Worm (Caenorhabditis elegans) whole organism, L2 larva: Measurements from ENCODE around the gene F57A8.7.

Source experiments
- F13H6.1 ChIP-seq: sonication (generic microtip); optimal IDR thresholded peaks from 2 replicates; lab custom pipeline; 2016; ENCODE audit warnings: missing genetic modification characterization, missing compliant biosample characterization
- aly-2 ChIP-seq: fragments of 150-350 bp; optimal IDR thresholded peaks from 2 replicates; lab custom pipeline; 2014; ENCODE audit warnings: missing biosample characterization, missing genetic modification characterization
- dmd-4 ChIP-seq: sonication (generic microtip); optimal IDR thresholded peaks from 2 replicates; lab custom pipeline; 2017; ENCODE audit warnings: missing biosample characterization, missing genetic modification characterization
- egl-27 ChIP-seq: sonication (generic microtip); optimal IDR thresholded peaks from 3 replicates; lab custom pipeline; 2017; ENCODE audit warnings: missing biosample characterization, missing genetic modification reagents, missing genetic modification characterization
- nhr-23 ChIP-seq: fragments of 150-350 bp; optimal IDR thresholded peaks from 2 replicates; lab custom pipeline; 2014; ENCODE audit warnings: missing biosample characterization, missing genetic modification reagents, missing genetic modification characterization
- skn-1 ChIP-seq: sonication (generic microtip); optimal IDR thresholded peaks from 2 replicates; lab custom pipeline; 2017; ENCODE audit warnings: missing biosample characterization, missing genetic modification characterization
- snpc-4 ChIP-seq: fragments of 150-350 bp; optimal IDR thresholded peaks from 2 replicates; lab custom pipeline; 2014; ENCODE audit warnings: missing biosample characterization, missing genetic modification characterization
- unc-39 ChIP-seq: fragments of 150-350 bp; optimal IDR thresholded peaks from 2 replicates; lab custom pipeline; 2014; ENCODE audit warnings: missing biosample characterization, missing genetic modification characterization
- unc-55 ChIP-seq: fragments of 150-350 bp; sonication (generic microtip); optimal IDR thresholded peaks from 3 replicates; lab custom pipeline; 2014; ENCODE audit warnings: missing biosample characterization, missing genetic modification reagents, missing genetic modification characterization
- unc-62 ChIP-seq: fragments of 150-350 bp; optimal IDR thresholded peaks from 2 replicates; lab custom pipeline; 2014; ENCODE audit warnings: missing biosample characterization, missing genetic modification reagents, missing genetic modification characterization
- ztf-11 ChIP-seq: sonication (generic microtip); optimal IDR thresholded peaks from 2 replicates; lab custom pipeline; 2017; ENCODE audit warnings: missing biosample characterization, missing genetic modification characterization

- TF ChIP-seq aly-2, result no peak
- no peak for TF ChIP-seq snpc-4
- TF ChIP-seq egl-27 (tag; lab: Kevin White, UChicago), result no peak
- no peak for TF ChIP-seq unc-39 (tag; lab: Kevin White, UChicago)
- TF ChIP-seq unc-62 (GFP tag; lab: Kevin White, UChicago), result no peak
- TF ChIP-seq F13H6.1 (tag; lab: Kevin White, UChicago), result peak; percentile 30
- no peak for TF ChIP-seq skn-1
- no peak for TF ChIP-seq unc-55 (GFP tag; lab: Kevin White, UChicago)
- TF ChIP-seq dmd-4 (tag; lab: Kevin White, UChicago), result no peak
- TF ChIP-seq ztf-11, result no peak
- TF ChIP-seq nhr-23, result no peak
These were observed 30.8 kb upstream of the F57A8.7 start for ce11 chrV:10044735-10045134.
